Fruit fly (Drosophila melanogaster) whole organism, prepupa: Measurements from ENCODE around the gene Exo70.

Source experiments
- CG10669 ChIP-seq: fragments of 200-800 bp; sonication (Bioruptor generic); optimal IDR thresholded peaks from 3 replicates; lab custom pipeline; 2018; ENCODE audit warnings: missing biosample characterization, mild to moderate bottlenecking, missing genetic modification characterization, moderate library complexity
- CG6792 ChIP-seq: fragments of 200-800 bp; sonication (Bioruptor generic); optimal IDR thresholded peaks from 3 replicates; lab custom pipeline; 2016; ENCODE audit warnings: missing biosample characterization, missing genetic modification characterization
- acj6 ChIP-seq: fragments of 200-800 bp; sonication (Bioruptor generic); optimal IDR thresholded peaks from 3 replicates; lab custom pipeline; 2016; ENCODE audit warnings: missing biosample characterization, missing genetic modification characterization
- dac ChIP-seq: fragments of 200-800 bp; sonication (Bioruptor generic); optimal IDR thresholded peaks from 2 replicates; lab custom pipeline; 2017; ENCODE audit warnings: missing biosample characterization, mild to moderate bottlenecking, missing genetic modification characterization
- dsx ChIP-seq: fragments of 200-800 bp; optimal IDR thresholded peaks from 3 replicates; lab custom pipeline; 2019; ENCODE audit warnings: missing biosample characterization, mild to moderate bottlenecking, missing genetic modification characterization, moderate library complexity; ENCODE audit not compliant: poor library complexity, severe bottlenecking
- eg ChIP-seq: fragments of 200-800 bp; sonication (Bioruptor generic); IDR thresholded peaks from 3 replicates; pipeline ENCODE4 v1.3.6; 2022; ENCODE audit warnings: missing biosample characterization, missing genetic modification characterization
- salr ChIP-seq, 2 experiments: fragments of 200-800 bp; sonication (Bioruptor generic); optimal IDR thresholded peaks; 3 replicates each; lab custom pipeline; 2016 to 2018; ENCODE audit warnings: missing biosample characterization in 2 of 2, missing genetic modification characterization in 2 of 2, mild to moderate bottlenecking in 1 of 2

DNA sequence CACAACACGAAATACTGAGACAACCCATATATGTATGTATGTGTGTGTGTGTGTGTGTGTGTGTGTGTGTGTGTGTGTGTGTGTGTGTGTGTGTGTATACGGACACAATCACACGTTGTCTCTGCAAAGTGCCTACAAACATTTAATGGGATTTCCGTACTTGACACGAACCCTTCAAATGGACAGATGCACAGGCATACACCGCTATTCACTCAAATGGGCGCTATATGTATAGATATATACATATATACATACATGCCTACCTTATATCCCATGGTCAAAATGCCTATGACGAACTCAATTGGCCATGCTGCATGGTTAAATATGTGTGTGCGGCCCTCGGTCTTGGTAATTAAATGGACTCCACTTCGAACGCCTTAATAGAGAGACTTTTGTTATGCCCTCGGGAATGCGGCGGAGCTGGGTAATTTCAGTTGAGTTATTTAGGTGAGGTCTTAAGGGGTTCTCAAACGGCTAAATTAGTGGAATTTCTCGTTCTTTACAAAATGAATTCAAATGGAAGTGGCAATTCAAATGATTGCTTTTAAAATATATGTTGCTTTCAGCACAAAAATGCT lies 44.9 kb downstream of the Exo70 start:
- TF ChIP-seq acj6 (no peak), salr (GFP tag; optimal IDR thresholded peaks at IDR 0.05; lab: Kevin White, UChicago) (no peak), CG10669 (GFP tag; lab: Kevin White, UChicago) (no peak), dsx (GFP tag; lab: Kevin White, UChicago) (no peak), dac (no peak), eg (no peak), CG6792 (GFP tag; lab: Kevin White, UChicago) (no peak)
